Worm (Caenorhabditis elegans) whole organism, L1 larva: ENCODE data around the gene mboa-6.
A peak's percentile ranks its signal among the peaks of the same experiment; 100 is the strongest.

ENCODE experiments used
- F16B12.6 ChIP-seq: fragments of 150-350 bp; optimal IDR thresholded peaks from 2 replicates; lab custom pipeline; 2014; ENCODE audit warnings: missing biosample characterization, missing genetic modification characterization
- ama-1 ChIP-seq: fragments of 150-350 bp; optimal IDR thresholded peaks from 2 replicates; lab custom pipeline; 2014
- ces-1 ChIP-seq: fragments of 150-350 bp; optimal IDR thresholded peaks from 2 replicates; lab custom pipeline; 2014; ENCODE audit warnings: missing biosample characterization, missing genetic modification reagents, missing genetic modification characterization
- dpl-1 ChIP-seq, 3 experiments: fragments of 150-350 bp in 2 of 3; sonication (generic microtip) in 1 of 3; optimal IDR thresholded peaks; 2 replicates each; lab custom pipeline; 2014 to 2017; ENCODE audit warnings: missing biosample characterization in 3 of 3, missing genetic modification characterization in 3 of 3, missing genetic modification reagents in 3 of 3
- efl-1 ChIP-seq, 4 experiments: fragments of 150-350 bp; optimal IDR thresholded peaks in 3 of 4; peaks in 1 of 4; 1 replicate in 1 of 4; 2 replicates in 3 of 4; lab custom pipeline; 2014; ENCODE audit warnings: missing biosample characterization in 2 of 4, missing genetic modification characterization in 2 of 4, missing genetic modification reagents in 2 of 4
- efl-3 ChIP-seq: fragments of 200-800 bp; sonication (Bioruptor generic); optimal IDR thresholded peaks from 2 replicates; lab custom pipeline; 2018; ENCODE audit warnings: mild to moderate bottlenecking, missing genetic modification characterization, missing compliant biosample characterization
- egl-27 ChIP-seq, 2 experiments: fragments of 150-350 bp in 1 of 2; sonication (generic microtip); optimal IDR thresholded peaks; 3 replicates each; lab custom pipeline; 2017 to 2018; ENCODE audit warnings: missing biosample characterization in 2 of 2, missing genetic modification characterization in 2 of 2, missing genetic modification reagents in 2 of 2
- elt-2 ChIP-seq: sonication (generic microtip); optimal IDR thresholded peaks from 2 replicates; lab custom pipeline; 2016; ENCODE audit warnings: missing genetic modification characterization, mild to moderate bottlenecking, inconsistent platforms, missing compliant biosample characterization, missing genetic modification reagents
- elt-3 ChIP-seq, 6 experiments: fragments of 150-350 bp in 1 of 6; sonication (generic microtip); optimal IDR thresholded peaks; 2 replicates each; lab custom pipeline; 2017 to 2018; ENCODE audit warnings: missing biosample characterization in 6 of 6, missing genetic modification characterization in 6 of 6, inconsistent platforms in 1 of 6
- fos-1 ChIP-seq: fragments of 150-350 bp; optimal IDR thresholded peaks from 2 replicates; lab custom pipeline; 2014; ENCODE audit warnings: missing biosample characterization, missing genetic modification characterization
- grh-1 ChIP-seq: fragments of 200-800 bp; sonication (Bioruptor generic); IDR thresholded peaks from 2 replicates; pipeline ENCODE4 v1.3.6; 2022; ENCODE audit warnings: missing genetic modification reagents, missing genetic modification characterization, missing compliant biosample characterization
- hlh-4 ChIP-seq: sonication (generic microtip); optimal IDR thresholded peaks from 2 replicates; lab custom pipeline; 2016; ENCODE audit warnings: mild to moderate bottlenecking, missing genetic modification characterization, missing compliant biosample characterization
- hpl-2 ChIP-seq: fragments of 150-350 bp; optimal IDR thresholded peaks from 2 replicates; lab custom pipeline; 2014; ENCODE audit warnings: missing biosample characterization, missing genetic modification reagents, missing genetic modification characterization
- jun-1 ChIP-seq: fragments of 150-350 bp; optimal IDR thresholded peaks from 2 replicates; lab custom pipeline; 2014; ENCODE audit warnings: missing biosample characterization, missing genetic modification reagents, missing genetic modification characterization
- lin-13 ChIP-seq: fragments of 150-350 bp; optimal IDR thresholded peaks from 2 replicates; lab custom pipeline; 2014; ENCODE audit warnings: missing biosample characterization, missing genetic modification reagents, missing genetic modification characterization
- lin-35 ChIP-seq, 2 experiments: fragments of 150-350 bp; optimal IDR thresholded peaks; 2 replicates each; lab custom pipeline; 2014; ENCODE audit warnings: missing biosample characterization in 2 of 2, missing genetic modification characterization in 2 of 2, missing genetic modification reagents in 2 of 2
- lin-39 ChIP-seq: fragments of 150-350 bp; optimal IDR thresholded peaks from 2 replicates; lab custom pipeline; 2014; ENCODE audit warnings: missing biosample characterization, missing genetic modification reagents, missing genetic modification characterization
- lir-3 ChIP-seq: sonication (generic microtip); optimal IDR thresholded peaks from 2 replicates; lab custom pipeline; 2016; ENCODE audit warnings: mild to moderate bottlenecking, missing genetic modification characterization, moderate library complexity, missing compliant biosample characterization; ENCODE audit not compliant: poor library complexity
- lsy-2 ChIP-seq, 2 experiments: fragments of 150-350 bp; optimal IDR thresholded peaks; 2 replicates each; lab custom pipeline; 2014; ENCODE audit warnings: missing biosample characterization in 2 of 2, missing genetic modification characterization in 2 of 2
- mab-9 ChIP-seq: fragments of 200-800 bp; sonication (Bioruptor generic); IDR thresholded peaks from 2 replicates; pipeline ENCODE4 v1.3.6; 2022; ENCODE audit warnings: missing genetic modification reagents, missing genetic modification characterization, missing compliant biosample characterization
- nhr-47 ChIP-seq: sonication (generic microtip); optimal IDR thresholded peaks from 2 replicates; lab custom pipeline; 2016; ENCODE audit warnings: mild to moderate bottlenecking, missing genetic modification characterization, moderate library complexity, missing compliant biosample characterization
- nhr-71 ChIP-seq: sonication (generic microtip); optimal IDR thresholded peaks from 2 replicates; lab custom pipeline; 2016; ENCODE audit warnings: mild to moderate bottlenecking, missing genetic modification characterization, moderate library complexity, missing compliant biosample characterization
- nhr-77 ChIP-seq: fragments of 150-350 bp; optimal IDR thresholded peaks from 2 replicates; lab custom pipeline; 2014; ENCODE audit warnings: missing biosample characterization, missing genetic modification characterization
- nhr-84 ChIP-seq: sonication (generic microtip); optimal IDR thresholded peaks from 2 replicates; lab custom pipeline; 2017; ENCODE audit warnings: missing biosample characterization, missing genetic modification characterization
- nhr-85 ChIP-seq: sonication (generic microtip); peaks from one replicate; lab custom pipeline; 2016; ENCODE audit warnings: missing genetic modification characterization, inconsistent platforms, missing compliant biosample characterization
- nhr-90 ChIP-seq: sonication (generic microtip); optimal IDR thresholded peaks from 2 replicates; lab custom pipeline; 2016; ENCODE audit warnings: mild to moderate bottlenecking, missing genetic modification characterization, missing compliant biosample characterization; ENCODE audit not compliant: poor library complexity
- pax-3 ChIP-seq: fragments of 200-800 bp; sonication (Bioruptor generic); optimal IDR thresholded peaks from 2 replicates; lab custom pipeline; 2018; ENCODE audit warnings: mild to moderate bottlenecking, missing genetic modification characterization, moderate library complexity, missing compliant biosample characterization
- pqm-1 ChIP-seq: sonication (generic microtip); optimal IDR thresholded peaks from 3 replicates; lab custom pipeline; 2017; ENCODE audit warnings: missing biosample characterization, missing genetic modification characterization
- rnt-1 ChIP-seq: sonication (generic microtip); optimal IDR thresholded peaks from 2 replicates; lab custom pipeline; 2016; ENCODE audit warnings: mild to moderate bottlenecking, missing genetic modification characterization, moderate library complexity, missing compliant biosample characterization
- skn-1 ChIP-seq: fragments of 150-350 bp; optimal IDR thresholded peaks from 2 replicates; lab custom pipeline; 2014; ENCODE audit warnings: missing biosample characterization, missing genetic modification characterization
- snpc-4 ChIP-seq: fragments of 150-350 bp; optimal IDR thresholded peaks from 2 replicates; lab custom pipeline; 2014; ENCODE audit warnings: missing biosample characterization, missing genetic modification characterization
- sox-4 ChIP-seq: sonication (generic microtip); optimal IDR thresholded peaks from 2 replicates; lab custom pipeline; 2016; ENCODE audit warnings: missing genetic modification characterization, missing compliant biosample characterization
- swsn-7 ChIP-seq: sonication (generic microtip); optimal IDR thresholded peaks from 2 replicates; lab custom pipeline; 2016; ENCODE audit warnings: missing genetic modification characterization, missing compliant biosample characterization
- tbx-2 ChIP-seq: sonication (generic microtip); optimal IDR thresholded peaks from 2 replicates; lab custom pipeline; 2016; ENCODE audit warnings: missing genetic modification characterization, missing compliant biosample characterization
- unc-30 ChIP-seq: sonication (generic microtip); optimal IDR thresholded peaks from 2 replicates; lab custom pipeline; 2017; ENCODE audit warnings: missing biosample characterization, missing genetic modification characterization
- zag-1 ChIP-seq: fragments of 150-350 bp; optimal IDR thresholded peaks from 2 replicates; lab custom pipeline; 2014; ENCODE audit warnings: missing biosample characterization, missing genetic modification characterization
- ztf-11 ChIP-seq, 2 experiments: sonication (generic microtip); optimal IDR thresholded peaks; 2 replicates each; lab custom pipeline; 2016 to 2017; ENCODE audit warnings: missing genetic modification characterization in 2 of 2, missing biosample characterization in 1 of 2, missing compliant biosample characterization in 1 of 2

Gene mboa-6

DNA sequence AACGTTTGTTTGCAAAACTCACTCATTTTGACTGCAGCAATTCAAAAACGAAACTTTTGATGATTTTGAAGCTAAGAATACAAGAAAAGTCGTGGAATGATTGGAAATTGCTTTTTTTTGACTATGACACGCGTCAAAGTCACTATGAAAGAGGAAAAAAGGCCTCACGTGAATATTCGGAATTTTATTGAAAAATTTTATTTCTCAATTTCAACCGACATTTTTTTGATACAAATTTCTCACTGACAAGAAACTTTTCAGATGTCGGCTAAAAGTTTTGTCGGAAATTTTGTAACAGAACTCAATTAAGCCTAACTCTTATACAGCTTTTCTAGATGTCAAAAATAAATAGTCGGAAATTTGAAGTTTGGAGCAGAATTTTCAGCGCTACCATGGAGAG, 8.7 kb upstream of the mboa-6 start, which contains the start of gene R155.5:
TSS of gene R155.5 (minus strand) at position 101 of the 400 bp plus-strand sequence.
- TF ChIP-seq nhr-77 (no peak), efl-1 (optimal IDR thresholded peaks at IDR 0.05; lab: Kevin White, UChicago) (no peak), efl-1 (GFP tag; optimal IDR thresholded peaks at IDR 0.05 in 1 of 2; lab: Kevin White, UChicago) (no peak), sox-4 (tag; lab: Kevin White, UChicago) (no peak), nhr-71 (tag; lab: Kevin White, UChicago) (no peak), nhr-84 (tag; lab: Kevin White, UChicago) (no peak), jun-1 (tag; lab: Kevin White, UChicago) (no peak), swsn-7 (tag; lab: Kevin White, UChicago) (no peak), dpl-1 (GFP tag; optimal IDR thresholded peaks at IDR 0.05; lab: Kevin White, UChicago) (no peak), skn-1 (tag; lab: Kevin White, UChicago) (no peak), elt-3 (tag; optimal IDR thresholded peaks at IDR 0.05; lab: Kevin White, UChicago) (no peak), fos-1 (no peak), lin-13 (GFP tag; lab: Kevin White, UChicago) (no peak), lin-39 (no peak), F16B12.6 (tag; lab: Kevin White, UChicago) (no peak), nhr-47 (tag; lab: Kevin White, UChicago) (no peak), unc-30 (tag; lab: Kevin White, UChicago) (no peak)

DNA sequence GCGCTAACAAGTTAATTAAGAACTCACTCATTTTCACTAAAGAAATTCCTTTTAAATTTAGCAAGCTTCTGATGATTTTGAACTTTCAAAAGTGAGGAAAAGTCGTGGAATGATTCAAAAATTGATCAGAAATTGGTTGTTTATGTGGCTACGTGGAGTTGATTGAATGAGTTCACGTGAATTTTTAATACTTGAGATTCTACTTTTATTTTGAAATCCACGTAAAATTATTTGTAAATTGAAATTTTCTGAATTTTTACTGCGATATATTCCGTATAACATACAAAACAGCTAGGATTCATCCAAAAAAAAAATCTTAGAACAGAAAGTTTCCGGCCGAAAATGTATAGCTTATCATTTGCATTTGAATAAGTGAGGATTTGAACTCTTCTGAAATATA, 8.1 kb upstream of the mboa-6 start, which contains the start of gene moa-1:
TSS of gene moa-1 (minus strand) at position 101 of the 400 bp plus-strand sequence.
- TF ChIP-seq elt-2 (tag; lab: Kevin White, UChicago) (no peak), ces-1 (GFP tag; lab: Kevin White, UChicago) (no peak), pax-3 (tag; lab: Kevin White, UChicago) (no peak), tbx-2 (no peak), rnt-1 (no peak)
- TF ChIP-seq, all 84 proteins: peak for 0

DNA sequence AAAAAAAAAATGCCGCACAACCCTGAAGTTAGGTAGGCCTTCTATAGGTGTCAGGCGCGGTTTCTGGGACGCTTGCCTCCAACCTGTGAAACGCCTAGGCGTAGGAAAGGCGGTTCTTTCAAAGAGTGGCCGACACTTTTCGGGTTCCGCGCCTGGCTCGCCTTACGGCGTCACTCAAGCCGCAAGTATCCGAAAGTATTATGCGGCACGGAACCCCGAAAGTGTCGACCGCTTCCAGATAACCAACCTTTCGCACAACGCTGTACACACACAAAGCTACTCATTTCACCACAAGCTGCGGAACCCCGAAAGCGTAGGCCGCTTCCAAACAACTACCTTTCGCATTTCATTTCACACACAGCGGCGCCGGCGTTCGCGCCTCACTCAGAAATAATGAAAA, 1.4 kb upstream of the mboa-6 start:
- no peak for TF ChIP-seq pqm-1
- TF ChIP-seq snpc-4 (tag; lab: Kevin White, UChicago) = peak; percentile 35
- TF ChIP-seq, all 84 proteins: peak for 1

DNA sequence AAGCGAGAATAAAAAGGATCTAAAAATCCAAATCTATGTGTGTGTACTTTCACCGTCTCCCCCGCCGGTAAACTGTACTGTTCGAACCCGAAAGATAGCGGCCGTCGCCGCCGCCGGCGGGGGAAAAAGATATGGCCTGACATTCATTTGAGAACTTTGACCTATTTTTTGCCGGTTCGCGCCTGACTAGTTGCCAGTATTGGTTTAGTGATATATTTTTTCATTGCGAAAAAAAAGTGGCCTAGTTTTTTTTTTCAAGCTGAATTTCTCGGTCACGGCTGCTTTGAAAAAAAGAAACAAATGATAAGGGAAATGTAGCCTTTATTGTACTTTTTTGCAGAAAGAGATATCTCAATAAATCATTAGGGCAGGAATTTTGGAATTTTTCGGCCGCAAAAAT, 807 bp upstream of the mboa-6 start:
- TF ChIP-seq lin-35 (GFP tag; optimal IDR thresholded peaks at IDR 0.05; lab: Kevin White, UChicago) (no peak), elt-2 (tag; lab: Kevin White, UChicago) (peak; percentile 11), elt-3 (tag; optimal IDR thresholded peaks at IDR 0.05; lab: Kevin White, UChicago) (peak in 1 of 6 experiments; percentile 18), hpl-2 (no peak), grh-1 (no peak)

DNA sequence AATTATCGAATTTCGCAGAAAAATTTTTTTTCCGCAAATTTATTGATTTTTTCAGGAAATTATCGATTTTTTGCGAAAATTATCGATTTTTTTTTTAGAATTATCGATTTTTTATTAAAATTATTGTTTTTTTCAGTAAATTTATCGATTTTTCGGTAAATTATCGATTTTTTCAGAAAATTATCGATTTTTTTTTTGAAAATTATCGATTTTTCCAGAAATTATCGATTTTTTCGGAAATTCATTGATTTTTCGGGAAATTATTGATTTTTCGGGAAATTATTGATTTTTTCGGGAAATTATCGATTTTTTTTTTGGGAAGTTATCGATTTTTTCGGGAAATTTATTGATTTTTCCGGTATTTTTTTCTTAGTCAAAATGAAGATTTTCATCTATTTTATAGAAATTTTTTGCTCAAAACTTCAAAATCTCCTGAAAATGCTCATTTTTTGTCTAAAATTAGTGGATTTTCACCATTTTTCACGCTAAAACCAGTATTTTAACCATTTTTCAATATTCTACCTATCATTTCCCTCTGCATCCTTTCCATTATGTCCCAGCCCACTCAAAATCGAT, 6.1 kb downstream of the mboa-6 start:
- TF ChIP-seq zag-1 (tag; lab: Kevin White, UChicago) = no peak

DNA sequence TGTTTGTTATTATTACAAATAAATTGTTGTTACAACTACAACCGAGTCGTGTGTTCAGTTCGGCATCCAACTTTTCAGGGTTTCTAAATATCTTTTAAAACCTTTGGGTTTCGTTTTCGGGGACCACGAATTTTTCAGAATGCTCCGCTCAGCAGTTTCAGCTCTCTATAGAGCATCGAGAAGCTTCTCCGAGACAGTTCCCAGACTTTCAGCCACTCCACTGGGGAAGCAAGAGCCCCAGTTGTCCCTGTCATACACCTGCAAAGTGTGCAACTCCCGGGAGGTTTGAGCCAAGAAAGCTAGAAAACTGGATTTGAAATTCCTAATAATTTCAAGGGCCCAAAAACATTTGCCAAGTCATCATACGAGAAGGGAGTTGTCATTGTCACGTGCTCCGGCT, 10.4 kb downstream of the mboa-6 start, which contains the start of gene F53A3.7:
TSS of gene F53A3.7 (plus strand) at position 139 of the 400 bp plus-strand sequence.
- TF ChIP-seq ztf-11 (tag; optimal IDR thresholded peaks at IDR 0.05; lab: Kevin White, UChicago) = no peak
- no peak for TF ChIP-seq hlh-4 (tag; lab: Kevin White, UChicago)
- peak in 1 of 2 experiments; percentile 42 for TF ChIP-seq lsy-2 (tag; optimal IDR thresholded peaks at IDR 0.05; lab: Kevin White, UChicago)
- peak; percentile 1 for TF ChIP-seq efl-3 (GFP tag; lab: Kevin White, UChicago)
- TF ChIP-seq ama-1 (lab: Kevin White, UChicago) = peak; percentile 76
- TF ChIP-seq egl-27 (tag; optimal IDR thresholded peaks at IDR 0.05; lab: Kevin White, UChicago) = peak in 1 of 2 experiments; percentile 14
- no peak for TF ChIP-seq mab-9 (GFP tag; lab: Robert Waterston, UW)
- TF ChIP-seq swsn-7 (tag; lab: Kevin White, UChicago) = peak; percentile 4
- peak; percentile 3 for TF ChIP-seq elt-2 (tag; lab: Kevin White, UChicago)
- peak; percentile 8 to 22 for TF ChIP-seq efl-1 (optimal IDR thresholded peaks at IDR 0.05; lab: Kevin White, UChicago)
- TF ChIP-seq efl-1 (GFP tag; optimal IDR thresholded peaks at IDR 0.05 in 1 of 2; lab: Kevin White, UChicago) = peak in 1 of 2 experiments; percentile 86
- TF ChIP-seq lir-3 (tag; lab: Kevin White, UChicago) = no peak
- peak; percentile 18 for TF ChIP-seq nhr-90 (tag; lab: Kevin White, UChicago)
- peak; percentile 63 for TF ChIP-seq nhr-85
